Worm (Caenorhabditis elegans) whole organism, L1 larva: Measurements from ENCODE around the gene M04D8.5.
"Not testable (repeated sequence)": the region's sequence is repeated elsewhere in the genome, so short reads cannot be mapped to it uniquely, and the experiment has no call there.

Source experiments
- C04F5.9 ChIP-seq: sonication (generic microtip); optimal IDR thresholded peaks from 2 replicates; lab custom pipeline; 2016; ENCODE audit warnings: missing genetic modification characterization, missing compliant biosample characterization
- Y116A8C.19 ChIP-seq: sonication (generic microtip); optimal IDR thresholded peaks from 2 replicates; lab custom pipeline; 2016; ENCODE audit warnings: missing compliant biosample characterization, missing genetic modification characterization, borderline replicate concordance
- aha-1 ChIP-seq: fragments of 150-350 bp; optimal IDR thresholded peaks from 2 replicates; lab custom pipeline; 2014; ENCODE audit warnings: missing biosample characterization, missing genetic modification characterization
- alr-1 ChIP-seq: fragments of 200-800 bp; sonication (Bioruptor generic); optimal IDR thresholded peaks from 2 replicates; lab custom pipeline; 2018; ENCODE audit warnings: borderline replicate concordance, mild to moderate bottlenecking, missing genetic modification characterization, missing compliant biosample characterization
- ceh-63 ChIP-seq: fragments of 200-800 bp; sonication (Bioruptor generic); optimal IDR thresholded peaks from 2 replicates; lab custom pipeline; 2018; ENCODE audit warnings: mild to moderate bottlenecking, missing genetic modification characterization, missing compliant biosample characterization
- ces-1 ChIP-seq: fragments of 150-350 bp; optimal IDR thresholded peaks from 2 replicates; lab custom pipeline; 2014; ENCODE audit warnings: missing biosample characterization, missing genetic modification reagents, missing genetic modification characterization
- dsc-1 ChIP-seq: sonication (generic microtip); optimal IDR thresholded peaks from 2 replicates; lab custom pipeline; 2016; ENCODE audit warnings: mild to moderate bottlenecking, missing genetic modification characterization, missing compliant biosample characterization
- efl-1 ChIP-seq, 4 experiments: fragments of 150-350 bp; optimal IDR thresholded peaks in 3 of 4; peaks in 1 of 4; 1 replicate in 1 of 4; 2 replicates in 3 of 4; lab custom pipeline; 2014; ENCODE audit warnings: missing biosample characterization in 2 of 4, missing genetic modification characterization in 2 of 4, missing genetic modification reagents in 2 of 4
- efl-3 ChIP-seq: fragments of 200-800 bp; sonication (Bioruptor generic); optimal IDR thresholded peaks from 2 replicates; lab custom pipeline; 2018; ENCODE audit warnings: mild to moderate bottlenecking, missing genetic modification characterization, missing compliant biosample characterization
- egl-27 ChIP-seq, 2 experiments: fragments of 150-350 bp in 1 of 2; sonication (generic microtip); optimal IDR thresholded peaks; 3 replicates each; lab custom pipeline; 2017 to 2018; ENCODE audit warnings: missing biosample characterization in 2 of 2, missing genetic modification characterization in 2 of 2, missing genetic modification reagents in 2 of 2
- elt-2 ChIP-seq: sonication (generic microtip); optimal IDR thresholded peaks from 2 replicates; lab custom pipeline; 2016; ENCODE audit warnings: missing genetic modification characterization, mild to moderate bottlenecking, inconsistent platforms, missing compliant biosample characterization, missing genetic modification reagents
- elt-3 ChIP-seq, 6 experiments: fragments of 150-350 bp in 1 of 6; sonication (generic microtip); optimal IDR thresholded peaks; 2 replicates each; lab custom pipeline; 2017 to 2018; ENCODE audit warnings: missing biosample characterization in 6 of 6, missing genetic modification characterization in 6 of 6, inconsistent platforms in 1 of 6
- fkh-10 ChIP-seq: sonication (generic microtip); optimal IDR thresholded peaks from 2 replicates; lab custom pipeline; 2017; ENCODE audit warnings: missing biosample characterization, missing genetic modification reagents, missing genetic modification characterization
- fkh-4 ChIP-seq: sonication (generic microtip); optimal IDR thresholded peaks from 2 replicates; lab custom pipeline; 2016; ENCODE audit warnings: missing compliant biosample characterization, missing genetic modification characterization, borderline replicate concordance
- fkh-8 ChIP-seq: sonication (generic microtip); optimal IDR thresholded peaks from 2 replicates; lab custom pipeline; 2016; ENCODE audit warnings: mild to moderate bottlenecking, missing genetic modification characterization, missing compliant biosample characterization
- grh-1 ChIP-seq: fragments of 200-800 bp; sonication (Bioruptor generic); IDR thresholded peaks from 2 replicates; pipeline ENCODE4 v1.3.6; 2022; ENCODE audit warnings: missing genetic modification reagents, missing genetic modification characterization, missing compliant biosample characterization
- hlh-17 ChIP-seq: fragments of 200-800 bp; sonication (Bioruptor generic); optimal IDR thresholded peaks from 2 replicates; lab custom pipeline; 2018; ENCODE audit warnings: missing genetic modification characterization, mild to moderate bottlenecking, missing compliant biosample characterization, moderate library complexity, borderline replicate concordance
- hlh-4 ChIP-seq: sonication (generic microtip); optimal IDR thresholded peaks from 2 replicates; lab custom pipeline; 2016; ENCODE audit warnings: mild to moderate bottlenecking, missing genetic modification characterization, missing compliant biosample characterization
- isw-1 ChIP-seq: fragments of 200-800 bp; sonication (Bioruptor generic); IDR thresholded peaks from 2 replicates; pipeline ENCODE4 v1.3.6; 2022; ENCODE audit warnings: missing genetic modification characterization, missing compliant biosample characterization
- lir-3 ChIP-seq: sonication (generic microtip); optimal IDR thresholded peaks from 2 replicates; lab custom pipeline; 2016; ENCODE audit warnings: mild to moderate bottlenecking, missing genetic modification characterization, moderate library complexity, missing compliant biosample characterization; ENCODE audit not compliant: poor library complexity
- mab-9 ChIP-seq: fragments of 200-800 bp; sonication (Bioruptor generic); IDR thresholded peaks from 2 replicates; pipeline ENCODE4 v1.3.6; 2022; ENCODE audit warnings: missing genetic modification reagents, missing genetic modification characterization, missing compliant biosample characterization
- mdl-1 ChIP-seq, 2 experiments: fragments of 150-350 bp; optimal IDR thresholded peaks; 2 replicates each; lab custom pipeline; 2014 to 2017; ENCODE audit warnings: missing biosample characterization in 2 of 2, missing genetic modification characterization in 2 of 2, inconsistent platforms in 1 of 2
- mep-1 ChIP-seq: fragments of 150-350 bp; optimal IDR thresholded peaks from 2 replicates; lab custom pipeline; 2014; ENCODE audit warnings: missing biosample characterization, missing genetic modification characterization
- nhr-11 ChIP-seq: fragments of 150-350 bp; optimal IDR thresholded peaks from 2 replicates; lab custom pipeline; 2014; ENCODE audit warnings: missing biosample characterization, missing genetic modification characterization
- nhr-20 ChIP-seq: sonication (generic microtip); optimal IDR thresholded peaks from 2 replicates; lab custom pipeline; 2016; ENCODE audit warnings: mild to moderate bottlenecking, missing genetic modification characterization, missing compliant biosample characterization
- nhr-237 ChIP-seq: fragments of 150-350 bp; optimal IDR thresholded peaks from 2 replicates; lab custom pipeline; 2014; ENCODE audit warnings: missing biosample characterization, missing genetic modification characterization
- nhr-47 ChIP-seq: sonication (generic microtip); optimal IDR thresholded peaks from 2 replicates; lab custom pipeline; 2016; ENCODE audit warnings: mild to moderate bottlenecking, missing genetic modification characterization, moderate library complexity, missing compliant biosample characterization
- nhr-71 ChIP-seq: sonication (generic microtip); optimal IDR thresholded peaks from 2 replicates; lab custom pipeline; 2016; ENCODE audit warnings: mild to moderate bottlenecking, missing genetic modification characterization, moderate library complexity, missing compliant biosample characterization
- nhr-77 ChIP-seq: fragments of 150-350 bp; optimal IDR thresholded peaks from 2 replicates; lab custom pipeline; 2014; ENCODE audit warnings: missing biosample characterization, missing genetic modification characterization
- nhr-85 ChIP-seq: sonication (generic microtip); peaks from one replicate; lab custom pipeline; 2016; ENCODE audit warnings: missing genetic modification characterization, inconsistent platforms, missing compliant biosample characterization
- pax-3 ChIP-seq: fragments of 200-800 bp; sonication (Bioruptor generic); optimal IDR thresholded peaks from 2 replicates; lab custom pipeline; 2018; ENCODE audit warnings: mild to moderate bottlenecking, missing genetic modification characterization, moderate library complexity, missing compliant biosample characterization
- pqm-1 ChIP-seq: sonication (generic microtip); optimal IDR thresholded peaks from 3 replicates; lab custom pipeline; 2017; ENCODE audit warnings: missing biosample characterization, missing genetic modification characterization
- rnt-1 ChIP-seq: sonication (generic microtip); optimal IDR thresholded peaks from 2 replicates; lab custom pipeline; 2016; ENCODE audit warnings: mild to moderate bottlenecking, missing genetic modification characterization, moderate library complexity, missing compliant biosample characterization
- snu-23 ChIP-seq: sonication (generic microtip); optimal IDR thresholded peaks from 2 replicates; lab custom pipeline; 2016; ENCODE audit warnings: missing genetic modification characterization, missing compliant biosample characterization
- sox-4 ChIP-seq: sonication (generic microtip); optimal IDR thresholded peaks from 2 replicates; lab custom pipeline; 2016; ENCODE audit warnings: missing genetic modification characterization, missing compliant biosample characterization
- swsn-7 ChIP-seq: sonication (generic microtip); optimal IDR thresholded peaks from 2 replicates; lab custom pipeline; 2016; ENCODE audit warnings: missing genetic modification characterization, missing compliant biosample characterization
- xbp-1 ChIP-seq: sonication (generic microtip); optimal IDR thresholded peaks from 2 replicates; lab custom pipeline; 2016; ENCODE audit warnings: missing genetic modification characterization, missing compliant biosample characterization
- zag-1 ChIP-seq: fragments of 150-350 bp; optimal IDR thresholded peaks from 2 replicates; lab custom pipeline; 2014; ENCODE audit warnings: missing biosample characterization, missing genetic modification characterization
- ztf-4 ChIP-seq: fragments of 150-350 bp; optimal IDR thresholded peaks from 2 replicates; lab custom pipeline; 2014; ENCODE audit warnings: missing biosample characterization, missing genetic modification characterization

M04D8.5 gene

ce11 chrIII:10053312-10053711 is 20.2 kb upstream of the M04D8.5 start, which contains the start of gene T16G12.12:
Gene T16G12.12, plus strand, starts transcription at chrIII:10053612.
- TF ChIP-seq grh-1 (GFP tag; lab: Robert Waterston, UW); Y116A8C.19; zag-1 (tag; lab: Kevin White, UChicago): not testable (repeated sequence)

DNA sequence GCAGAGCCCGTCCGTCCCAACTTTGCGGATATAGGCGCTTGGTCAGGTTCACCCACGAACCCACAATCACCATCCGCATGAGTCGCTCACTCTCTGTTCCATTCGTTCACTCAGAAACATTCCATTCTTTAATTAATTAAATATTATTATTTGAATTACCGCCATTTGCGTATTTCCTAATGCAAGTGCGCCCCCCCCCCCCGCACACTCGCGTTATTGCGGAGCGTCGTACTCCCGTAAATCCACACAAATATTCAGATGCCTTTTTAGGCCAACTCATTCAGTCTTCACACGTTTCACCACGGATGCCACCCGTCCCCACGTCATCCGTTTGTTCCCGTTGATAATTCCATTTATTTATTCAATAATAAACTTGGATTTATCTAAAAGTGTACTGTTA is 17.2 kb upstream of the M04D8.5 start, which contains the start of gene T16G12.3:
T16G12.3 (plus strand) TSS at position 301 of the 400 bp plus-strand sequence.
- TF ChIP-seq alr-1 (tag; lab: Kevin White, UChicago); grh-1 (GFP tag; lab: Robert Waterston, UW); pqm-1: not testable (repeated sequence)
- TF ChIP-seq, all 84 proteins: peak for 0; not testable (repeated sequence) for 84

ce11 chrIII:10049682-10050081 is 16.6 kb upstream of the M04D8.5 start, which contains the start of gene T16G12.1:
Gene T16G12.1, minus strand, starts transcription at chrIII:10049857.
- TF ChIP-seq elt-2 (tag; lab: Kevin White, UChicago): peak; percentile 61
- TF ChIP-seq nhr-85 (tag; lab: Kevin White, UChicago): no peak

DNA sequence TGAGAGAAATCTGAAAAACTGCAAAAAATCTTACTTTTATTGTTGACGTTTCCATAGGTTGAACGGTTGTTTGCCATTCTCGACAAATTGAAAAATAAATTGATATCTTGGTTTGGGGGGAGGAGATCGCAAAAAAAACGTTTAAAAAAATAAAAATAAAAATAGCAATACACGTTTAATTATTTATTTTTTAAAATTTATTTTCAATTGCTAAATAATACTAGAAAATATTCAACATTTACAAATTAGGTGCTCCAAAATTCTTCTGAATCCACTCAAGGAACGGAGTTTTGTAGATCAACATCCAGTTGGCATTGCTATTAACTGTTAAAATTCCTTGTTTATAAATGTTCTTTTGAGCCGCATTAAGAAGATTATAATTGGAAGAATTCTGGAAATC is 6.9 kb upstream of the M04D8.5 start, which contains the start of gene T16G12.7:
T16G12.7 (minus strand) TSS at position 101 of the 400 bp plus-strand sequence.
- no peak for TF ChIP-seq ces-1
- no peak for TF ChIP-seq elt-2 (tag; lab: Kevin White, UChicago)
- no peak for TF ChIP-seq efl-1 (optimal IDR thresholded peaks at IDR 0.05; lab: Kevin White, UChicago)
- no peak for TF ChIP-seq efl-1 (GFP tag; optimal IDR thresholded peaks at IDR 0.05 in 1 of 2; lab: Kevin White, UChicago)
- no peak for TF ChIP-seq snu-23 (GFP tag; lab: Kevin White, UChicago)
- TF ChIP-seq hlh-4: no peak
- TF ChIP-seq pax-3 (tag; lab: Kevin White, UChicago): no peak
- no peak for TF ChIP-seq aha-1
- no peak for TF ChIP-seq nhr-77 (tag; lab: Kevin White, UChicago)
- TF ChIP-seq rnt-1: no peak
- TF ChIP-seq, all 84 proteins: peak for 0

DNA sequence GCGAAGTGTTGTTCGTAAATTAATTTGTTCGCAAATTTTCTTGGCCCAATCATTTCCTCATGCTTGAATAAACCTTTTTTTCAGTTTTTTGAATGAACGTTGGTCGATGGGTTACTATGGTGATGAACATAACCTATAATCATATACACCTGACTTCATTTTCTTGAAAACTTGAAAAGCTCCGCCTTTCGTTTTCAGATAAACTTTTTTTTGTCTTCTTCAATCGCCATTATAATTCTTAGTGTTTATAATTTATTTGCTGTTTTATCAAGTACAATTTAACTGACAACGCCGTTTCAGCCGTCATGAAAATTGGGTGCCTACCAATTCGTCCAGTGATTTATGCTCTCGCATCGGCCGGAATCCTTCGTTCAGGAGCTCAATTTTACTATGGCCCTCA is 4.0 kb upstream of the M04D8.5 start, which contains the start of gene M04D8.7:
M04D8.7 (plus strand) TSS at position 301 of the 400 bp plus-strand sequence.
- no peak for TF ChIP-seq hlh-17
- TF ChIP-seq egl-27 (tag; optimal IDR thresholded peaks at IDR 0.05; lab: Kevin White, UChicago): no peak
- no peak for TF ChIP-seq hlh-4
- TF ChIP-seq fkh-8 (tag; lab: Kevin White, UChicago): peak; percentile 41
- TF ChIP-seq nhr-71 (tag; lab: Kevin White, UChicago): peak; percentile 12
- no peak for TF ChIP-seq isw-1 (GFP tag; lab: Robert Waterston, UW)
- TF ChIP-seq, all 84 proteins: peak for 2

DNA sequence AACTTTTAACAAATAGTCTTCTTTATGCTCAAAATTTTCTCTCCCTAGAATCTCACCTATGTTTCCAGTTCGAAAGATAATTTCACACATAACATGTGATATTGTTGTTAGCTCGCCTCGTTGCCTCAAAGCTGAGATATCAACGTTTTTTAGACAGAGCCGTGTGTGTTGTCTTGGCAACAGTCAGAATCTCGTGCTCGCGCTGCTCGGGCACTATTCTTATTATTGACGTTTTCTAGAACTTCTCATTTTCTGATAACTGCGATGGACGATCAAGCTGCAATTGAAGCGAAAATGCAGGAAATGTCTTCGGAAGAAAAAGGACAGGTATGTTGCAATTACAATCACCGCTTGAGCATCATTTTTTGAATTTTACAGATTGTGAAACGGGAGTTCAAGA is 2.7 kb upstream of the M04D8.5 start, which contains the start of gene xbx-3:
xbx-3 (plus strand) TSS at position 163 of the 400 bp plus-strand sequence.
- peak; percentile 98 for TF ChIP-seq fkh-8 (tag; lab: Kevin White, UChicago)
- TF ChIP-seq fkh-4 (tag; lab: Kevin White, UChicago): no peak
- TF ChIP-seq nhr-237 (tag; lab: Kevin White, UChicago): no peak
- TF ChIP-seq grh-1 (GFP tag; lab: Robert Waterston, UW): no peak
- no peak for TF ChIP-seq elt-2 (tag; lab: Kevin White, UChicago)
- TF ChIP-seq mdl-1 (tag; optimal IDR thresholded peaks at IDR 0.05; lab: Kevin White, UChicago): no peak
- no peak for TF ChIP-seq lir-3
- no peak for TF ChIP-seq ceh-63 (GFP tag; lab: Kevin White, UChicago)
- peak; percentile 44 for TF ChIP-seq swsn-7 (tag; lab: Kevin White, UChicago)
- TF ChIP-seq xbp-1 (tag; lab: Kevin White, UChicago): peak; percentile 27
- peak; percentile 84 for TF ChIP-seq sox-4 (tag; lab: Kevin White, UChicago)
- no peak for TF ChIP-seq elt-3 (tag; optimal IDR thresholded peaks at IDR 0.05; lab: Kevin White, UChicago)
- TF ChIP-seq nhr-11 (tag; lab: Kevin White, UChicago): peak; percentile 66
- TF ChIP-seq ztf-4 (tag; lab: Kevin White, UChicago): peak; percentile 34
- no peak for TF ChIP-seq mab-9 (GFP tag; lab: Robert Waterston, UW)
- peak; percentile 29 for TF ChIP-seq dsc-1
- TF ChIP-seq mep-1 (tag; lab: Kevin White, UChicago): peak; percentile 20
- peak; percentile 29 for TF ChIP-seq pax-3 (tag; lab: Kevin White, UChicago)
- TF ChIP-seq efl-3: no peak
- no peak for TF ChIP-seq hlh-4
- TF ChIP-seq nhr-71 (tag; lab: Kevin White, UChicago): peak; percentile 84
- TF ChIP-seq nhr-20: peak; percentile 13
- TF ChIP-seq nhr-47 (tag; lab: Kevin White, UChicago): peak; percentile 79
- peak; percentile 17 for TF ChIP-seq fkh-10
- no peak for TF ChIP-seq C04F5.9 (tag; lab: Kevin White, UChicago)
